Worm (Caenorhabditis elegans): Measurements from ENCODE around the gene F59B1.6.

F59B1.6 gene

ce11 chrV:3582671-3583070 is 48.8 kb downstream of the F59B1.6 start:
- TF ChIP-seq hlh-26 (GFP tag; conservative IDR thresholded peaks at IDR 0.05): no peak
- peak; percentile 59; the same call in 1 of the 2 replicates for TF ChIP-seq zfh-2 (GFP tag; conservative IDR thresholded peaks at IDR 0.05)
- no peak for TF ChIP-seq snpc-4 (GFP tag; optimal IDR thresholded peaks at IDR 0.05)
- TF ChIP-seq snpc-4 (tag; optimal IDR thresholded peaks at IDR 0.05): no peak

- TF ChIP-seq ztf-28 (GFP tag; IDR thresholded peaks at IDR 0.05) (no peak), madf-3 (GFP tag; IDR thresholded peaks at IDR 0.05) (0 out of 2 replicates have a peak, but pooled peaks have one; percentile 14), ztf-18 (tag; optimal IDR thresholded peaks at IDR 0.05) (no peak), mcd-1 (GFP tag; IDR thresholded peaks at IDR 0.05) (no peak), athp-1 (tag; optimal IDR thresholded peaks at IDR 0.05) (peak; percentile 9), sea-2 (GFP tag; IDR thresholded peaks at IDR 0.05) (no peak), Y53F4B.3 (GFP tag; IDR thresholded peaks at IDR 0.05) (peak; percentile 28; the same call in 1 of the 2 replicates), D2030.7 (GFP tag; IDR thresholded peaks at IDR 0.05) (peak; percentile 60), Y79H2A.3 (GFP tag; conservative IDR thresholded peaks at IDR 0.05) (no peak), B0019.2 (GFP tag; conservative IDR thresholded peaks at IDR 0.05) (no peak), F23B12.7 (tag; optimal IDR thresholded peaks at IDR 0.05; ENCODE audit: insufficient read depth) (peak; percentile 61), lin-26 (GFP tag; IDR thresholded peaks at IDR 0.05) (peak; percentile 79), rpc-1 (optimal IDR thresholded peaks at IDR 0.05) (peak; percentile 58), rpc-1 (tag; optimal IDR thresholded peaks at IDR 0.05) (peak; percentile 76), B0261.1 (tag; optimal IDR thresholded peaks at IDR 0.05) (peak; percentile 65), zim-3 (tag; optimal IDR thresholded peaks at IDR 0.05) (no peak), nfya-2 (GFP tag; IDR thresholded peaks at IDR 0.05) (0 out of 2 replicates have a peak, but pooled peaks have one; percentile 25), hmg-1.2 (GFP tag; IDR thresholded peaks at IDR 0.05) (peak; percentile 41; the same call in 1 of the 2 replicates), snpc-1.1 (tag; optimal IDR thresholded peaks at IDR 0.05; ENCODE audit: insufficient read depth) (peak; percentile 18), snpc-1.3 (tag; optimal IDR thresholded peaks at IDR 0.05; ENCODE audit: insufficient read depth) (peak; percentile 31), die-1 (tag; optimal IDR thresholded peaks at IDR 0.05) (peak; percentile 54), madf-10 (tag; optimal IDR thresholded peaks at IDR 0.05) (no peak), F57A8.1 (GFP tag; optimal IDR thresholded peaks at IDR 0.05) (no peak), T07F8.4 (tag; optimal IDR thresholded peaks at IDR 0.05) (peak; percentile 25), F49E8.2 (tag; optimal IDR thresholded peaks at IDR 0.05; ENCODE audit: insufficient read depth) (peak; percentile 68), akir-1 (GFP tag; optimal IDR thresholded peaks at IDR 0.05) (no peak), tbp1 (GFP tag; optimal IDR thresholded peaks at IDR 0.05) (peak; percentile 87), lin-54 (GFP tag; optimal IDR thresholded peaks at IDR 0.05) (peak; percentile 36), unc-130 (GFP tag; optimal IDR thresholded peaks at IDR 0.05) (no peak), egrh-3 (GFP tag; IDR thresholded peaks at IDR 0.05) (no peak), ceh-91 (GFP tag; IDR thresholded peaks at IDR 0.05) (no peak), mel-28 (tag; optimal IDR thresholded peaks at IDR 0.05; ENCODE audit: borderline replicate concordance) (no peak), madf-6 (GFP tag; IDR thresholded peaks at IDR 0.05) (peak; percentile 44; the same call in 1 of the 2 replicates), attf-5 (GFP tag; optimal IDR thresholded peaks at IDR 0.05) (no peak), nfyb-1 (GFP tag; IDR thresholded peaks at IDR 0.05) (no peak), snpc-4 (GFP tag; optimal IDR thresholded peaks at IDR 0.05) (peak; percentile 0), snpc-4 (tag; optimal IDR thresholded peaks at IDR 0.05) (peak in 2 of 4 experiments; percentile 4 to 14), C17E4.6 (GFP tag; IDR thresholded peaks at IDR 0.05) (no peak), attf-3 (GFP tag; conservative IDR thresholded peaks at IDR 0.05) (0 out of 2 replicates have a peak, but pooled peaks have one; percentile 13), cebp-1 (GFP tag; IDR thresholded peaks at IDR 0.05) (no peak), cebp-1 (tag; optimal IDR thresholded peaks at IDR 0.05) (peak; percentile 17), rcor-1 (GFP tag; IDR thresholded peaks at IDR 0.05) (peak; percentile 45), lsl-1 (GFP tag; optimal IDR thresholded peaks at IDR 0.05) (peak; percentile 43), ceh-40 (GFP tag; IDR thresholded peaks at IDR 0.05) (no peak)
These were observed 49.4 kb downstream of the F59B1.6 start for ce11 chrV:3582086-3582485.
